Fruit fly (Drosophila melanogaster): ENCODE data around the gene Gnpnat.

dm6 chr3R:29758734-29759131 lies 20.7 kb downstream of the Gnpnat start:
- TF ChIP-seq cic (GFP tag; optimal IDR thresholded peaks at IDR 0.05) (no peak), Clk (GFP tag; optimal IDR thresholded peaks at IDR 0.05) (no peak), Crg-1 (GFP tag; optimal IDR thresholded peaks at IDR 0.05) (no peak), kay (GFP tag; ENCODE audit: borderline replicate concordance) (no peak), CG12768 (GFP tag; optimal IDR thresholded peaks at IDR 0.05) (no peak), CG11617 (GFP tag; optimal IDR thresholded peaks at IDR 0.05) (no peak), CG7045 (GFP tag; optimal IDR thresholded peaks at IDR 0.05) (no peak), Hr96 (GFP tag; optimal IDR thresholded peaks at IDR 0.05) (no peak), tj (GFP tag; optimal IDR thresholded peaks at IDR 0.05) (no peak), toe (GFP tag; optimal IDR thresholded peaks at IDR 0.05) (no peak)

All from whole organism, adult.